Fruit fly (Drosophila melanogaster): Measurements from ENCODE around the gene CG9133.

dm6 chr3L:1206682-1207421 is 45.0 kb upstream of the CG9133 start, which contains the start of gene LysB:
- no peak for TF ChIP-seq ovo (GFP tag; optimal IDR thresholded peaks at IDR 0.05)
- TF ChIP-seq CG11617 (GFP tag; optimal IDR thresholded peaks at IDR 0.05): no peak
